Worm (Caenorhabditis elegans): ENCODE measurements around the gene fbxb-92.

- TF ChIP-seq R02D3.7 (tag; optimal IDR thresholded peaks at IDR 0.05) (no peak), pqm-1 (tag; optimal IDR thresholded peaks at IDR 0.05) (no peak)
These were observed 15.6 kb downstream of the fbxb-92 start, which contains the start of the genes sdz-12 and bath-31 for ce11 chrII:3731723-3732122.
